Fruit fly (Drosophila melanogaster): ENCODE results near the gene boss.

The boss gene

DNA sequence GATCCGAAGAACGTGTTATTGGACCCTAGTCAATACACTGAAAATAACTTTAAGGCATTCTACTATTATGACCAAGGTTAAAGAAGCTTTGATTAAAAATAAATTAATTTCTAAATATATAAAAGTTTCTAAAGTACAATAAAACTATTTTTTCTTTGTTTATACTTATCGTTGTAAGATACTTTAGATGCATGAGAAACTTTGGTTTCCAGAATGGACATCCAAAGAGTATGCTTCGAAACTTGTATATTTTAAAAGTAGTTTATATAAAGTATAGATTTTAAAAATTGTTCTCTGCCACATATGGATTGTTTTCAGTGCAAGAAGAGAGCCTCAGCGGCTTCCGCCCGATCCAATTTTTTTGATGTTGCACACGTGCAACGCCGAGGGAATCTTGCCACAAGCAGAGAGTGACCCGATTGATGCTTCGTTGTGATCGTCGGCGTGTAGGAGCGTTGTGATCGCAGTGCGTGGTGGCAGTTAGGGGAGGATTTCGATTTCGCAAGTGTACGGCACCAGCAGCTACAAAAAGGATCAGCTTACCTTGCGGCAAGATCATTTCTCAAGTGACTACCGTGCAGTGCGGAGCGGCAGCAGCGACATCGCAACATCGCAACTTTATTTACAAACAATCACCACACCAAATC, 35.4 kb downstream of the boss start (continued):
- TF ChIP-seq salm (tag; optimal IDR thresholded peaks at IDR 0.05): peak; percentile 54
- no peak for TF ChIP-seq GATAe (GFP tag; conservative IDR thresholded peaks at IDR 0.05)
- no peak for TF ChIP-seq CG7928 (GFP tag; optimal IDR thresholded peaks at IDR 0.05)
- TF ChIP-seq wdn (GFP tag; IDR thresholded peaks at IDR 0.05): no peak
- TF ChIP-seq jumu (GFP tag; optimal IDR thresholded peaks at IDR 0.05): no peak
- no peak for TF ChIP-seq fd64A (GFP tag; optimal IDR thresholded peaks at IDR 0.05)
- peak; percentile 92 for TF ChIP-seq D19A (tag; optimal IDR thresholded peaks at IDR 0.05)
- TF ChIP-seq CG14667 (GFP tag; IDR thresholded peaks at IDR 0.05): peak; percentile 36; the same call in 1 of the 2 replicates
- peak; percentile 79 for TF ChIP-seq odd (GFP tag; optimal IDR thresholded peaks at IDR 0.05)
- TF ChIP-seq Sox102F (GFP tag; optimal IDR thresholded peaks at IDR 0.05): peak; percentile 87
- TF ChIP-seq Lhr (GFP tag; optimal IDR thresholded peaks at IDR 0.05): peak; percentile 57
- peak; percentile 75 for TF ChIP-seq Asciz (GFP tag; optimal IDR thresholded peaks at IDR 0.05)
- peak; percentile 68 for TF ChIP-seq CG18476 (GFP tag; optimal IDR thresholded peaks at IDR 0.05)
- TF ChIP-seq YL-1 (GFP tag; optimal IDR thresholded peaks at IDR 0.05): peak; percentile 39
- TF ChIP-seq fd102C (GFP tag; optimal IDR thresholded peaks at IDR 0.05): peak; percentile 76
- peak; percentile 71 for TF ChIP-seq ATbp (GFP tag; optimal IDR thresholded peaks at IDR 0.05)
- TF ChIP-seq Nf-YB (GFP tag; optimal IDR thresholded peaks at IDR 0.05): peak; percentile 76
- TF ChIP-seq PHDP (tag; optimal IDR thresholded peaks at IDR 0.05): peak; percentile 77
- TF ChIP-seq aop (GFP tag; IDR thresholded peaks at IDR 0.05): no peak
- TF ChIP-seq trh (GFP tag; optimal IDR thresholded peaks at IDR 0.05): peak; percentile 70
- no peak for TF ChIP-seq prd (optimal IDR thresholded peaks at IDR 0.05)
- TF ChIP-seq prd (GFP tag; IDR thresholded peaks at IDR 0.05): peak; percentile 85
- no peak for TF ChIP-seq CG12744 (GFP tag; optimal IDR thresholded peaks at IDR 0.05)
- TF ChIP-seq Ets65A (GFP tag): no peak
- TF ChIP-seq CG6689 (GFP tag; IDR thresholded peaks at IDR 0.05): peak; percentile 84
- peak; percentile 80 for TF ChIP-seq CG17328 (GFP tag; IDR thresholded peaks at IDR 0.05)
- peak; percentile 85 for TF ChIP-seq CG6254 (GFP tag; optimal IDR thresholded peaks at IDR 0.05)
- TF ChIP-seq CG2678 (tag; optimal IDR thresholded peaks at IDR 0.05): peak; percentile 70
- peak; percentile 56; the same call in 1 of the 2 replicates for TF ChIP-seq E2f1 (GFP tag; IDR thresholded peaks at IDR 0.05)
- TF ChIP-seq Spps (tag; optimal IDR thresholded peaks at IDR 0.05): peak; percentile 93
- peak; percentile 73; the same call in 1 of the 2 replicates for TF ChIP-seq CG8765 (GFP tag; IDR thresholded peaks at IDR 0.05)
- peak; percentile 97 for TF ChIP-seq CG14710 (tag; optimal IDR thresholded peaks at IDR 0.05)
- peak; percentile 95 for TF ChIP-seq nmo (GFP tag; optimal IDR thresholded peaks at IDR 0.05)
- peak; percentile 61 for TF ChIP-seq CG32772 (GFP tag; IDR thresholded peaks at IDR 0.05)
- TF ChIP-seq HHEX (GFP tag; optimal IDR thresholded peaks at IDR 0.05): peak; percentile 49
- TF ChIP-seq zfh1 (GFP tag; IDR thresholded peaks at IDR 0.05): peak; percentile 84
- peak; percentile 77 for TF ChIP-seq Hr3 (GFP tag; optimal IDR thresholded peaks at IDR 0.05)
- 0 out of 2 replicates have a peak, but pooled peaks have one; percentile 14 for TF ChIP-seq CG9215 (GFP tag; IDR thresholded peaks at IDR 0.05)
- TF ChIP-seq CG4707 (GFP tag; optimal IDR thresholded peaks at IDR 0.05): peak; percentile 50
- no peak for TF ChIP-seq CG10543 (GFP tag; optimal IDR thresholded peaks at IDR 0.05)
- peak; percentile 67 for TF ChIP-seq Elba2 (GFP tag; optimal IDR thresholded peaks at IDR 0.05)
- TF ChIP-seq CG10979 (tag; optimal IDR thresholded peaks at IDR 0.05): peak; percentile 92
- TF ChIP-seq sob (GFP tag; IDR thresholded peaks at IDR 0.05): no peak
- peak; percentile 91 for TF ChIP-seq Usf (GFP tag; optimal IDR thresholded peaks at IDR 0.05)
- TF ChIP-seq trem (tag; optimal IDR thresholded peaks at IDR 0.05): peak; percentile 95
- TF ChIP-seq unc-4 (GFP tag; IDR thresholded peaks at IDR 0.05; ENCODE audit: partially characterized antibody): no peak
- TF ChIP-seq jing (GFP tag; optimal IDR thresholded peaks at IDR 0.05): no peak
- TF ChIP-seq CG32767 (GFP tag; IDR thresholded peaks at IDR 0.05): peak; percentile 60; the same call in 1 of the 2 replicates
- TF ChIP-seq CG12659 (GFP tag; optimal IDR thresholded peaks at IDR 0.05): peak; percentile 50
- TF ChIP-seq NfI (GFP tag; optimal IDR thresholded peaks at IDR 0.05): peak; percentile 54
